Fruit fly (Drosophila melanogaster): ENCODE data around the gene sturkopf.

Gene sturkopf

dm6 chr3L:1295693-1296092 is 17.5 kb downstream of the sturkopf start, which contains the start of gene Rabex-5 (continued):
- no peak for TF ChIP-seq CG2678 (tag; optimal IDR thresholded peaks at IDR 0.05)
- no peak for TF ChIP-seq Hmx (GFP tag; optimal IDR thresholded peaks at IDR 0.05)
- peak; percentile 16 for TF ChIP-seq HLH54F (GFP tag; optimal IDR thresholded peaks at IDR 0.05)
- TF ChIP-seq chn (GFP tag; optimal IDR thresholded peaks at IDR 0.05) = peak; percentile 37
- TF ChIP-seq Vsx1 (GFP tag; optimal IDR thresholded peaks at IDR 0.05) = no peak
- no peak for TF ChIP-seq Fer1 (GFP tag; optimal IDR thresholded peaks at IDR 0.05)
- TF ChIP-seq Bteb2 (GFP tag; optimal IDR thresholded peaks at IDR 0.05) = peak; percentile 36
- peak; percentile 73 for TF ChIP-seq vnd (GFP tag; IDR thresholded peaks at IDR 0.05; ENCODE audit: partially characterized antibody)
- peak; percentile 54 for TF ChIP-seq mam (GFP tag; optimal IDR thresholded peaks at IDR 0.05)
- no peak for TF ChIP-seq org-1 (GFP tag; optimal IDR thresholded peaks at IDR 0.05)
- no peak for TF ChIP-seq wdn (GFP tag; IDR thresholded peaks at IDR 0.05)
- no peak for TF ChIP-seq prd (optimal IDR thresholded peaks at IDR 0.05)
- peak; percentile 20; the same call in 1 of the 3 replicates for TF ChIP-seq prd (GFP tag; IDR thresholded peaks at IDR 0.05)
- no peak for TF ChIP-seq CG6272 (GFP tag; IDR thresholded peaks at IDR 0.05)
- peak; percentile 6 for TF ChIP-seq unpg (GFP tag; optimal IDR thresholded peaks at IDR 0.05)
- no peak for TF ChIP-seq BtbVII (GFP tag; optimal IDR thresholded peaks at IDR 0.05)
- TF ChIP-seq sqz (GFP tag; optimal IDR thresholded peaks at IDR 0.05) = no peak
- TF ChIP-seq Opbp (GFP tag; IDR thresholded peaks at IDR 0.05; ENCODE audit: partially characterized antibody) = peak; percentile 89
- TF ChIP-seq da (GFP tag; optimal IDR thresholded peaks at IDR 0.05) = no peak
- TF ChIP-seq Taf1 (GFP tag; IDR thresholded peaks at IDR 0.05) = no peak
- no peak for TF ChIP-seq Kr (GFP tag; optimal IDR thresholded peaks at IDR 0.05)
- TF ChIP-seq CG4707 (GFP tag; optimal IDR thresholded peaks at IDR 0.05) = no peak
- TF ChIP-seq corto (GFP tag; optimal IDR thresholded peaks at IDR 0.05) = no peak
- TF ChIP-seq Xrp1 (GFP tag; IDR thresholded peaks at IDR 0.05) = no peak; the same call in 1 of the 2 replicates
- TF ChIP-seq mld (GFP tag; IDR thresholded peaks at IDR 0.05; ENCODE audit: partially characterized antibody) = peak; percentile 66; the same call in 2 of the 3 replicates
- TF ChIP-seq CG1233 (GFP tag; optimal IDR thresholded peaks at IDR 0.05) = no peak
- no peak for TF ChIP-seq toy (GFP tag; IDR thresholded peaks at IDR 0.05)
- TF ChIP-seq NfI (GFP tag; optimal IDR thresholded peaks at IDR 0.05) = peak; percentile 29
- TF ChIP-seq Drgx (GFP tag; IDR thresholded peaks at IDR 0.05) = no peak
- no peak for TF ChIP-seq lbe (GFP tag; optimal IDR thresholded peaks at IDR 0.05)
- no peak for TF ChIP-seq CG3163 (GFP tag; optimal IDR thresholded peaks at IDR 0.05)
- no peak for TF ChIP-seq Jarid2 (GFP tag; optimal IDR thresholded peaks at IDR 0.05)
- TF ChIP-seq ssp (GFP tag; IDR thresholded peaks at IDR 0.05) = no peak
- peak; percentile 89 for TF ChIP-seq BEAF-32 (GFP tag; optimal IDR thresholded peaks at IDR 0.05)
- no peak for TF ChIP-seq esg (GFP tag; conservative IDR thresholded peaks at IDR 0.05)
- TF ChIP-seq crc (GFP tag; optimal IDR thresholded peaks at IDR 0.05) = no peak
- no peak; the same call in 2 of the 3 replicates for TF ChIP-seq tgo (GFP tag; IDR thresholded peaks at IDR 0.05)
- TF ChIP-seq dpn (GFP tag; optimal IDR thresholded peaks at IDR 0.05) = peak; percentile 26 to 37
- no peak for TF ChIP-seq tll (GFP tag; optimal IDR thresholded peaks at IDR 0.05)
- no peak for TF ChIP-seq CG12769 (tag; optimal IDR thresholded peaks at IDR 0.05)
- TF ChIP-seq ems (GFP tag; optimal IDR thresholded peaks at IDR 0.05) = peak; percentile 14
- peak; percentile 97 for TF ChIP-seq MBD-R2 (GFP tag; IDR thresholded peaks at IDR 0.05)
- TF ChIP-seq CG13424 (tag; optimal IDR thresholded peaks at IDR 0.05) = peak; percentile 37
- peak; percentile 34 for TF ChIP-seq shn (GFP tag; optimal IDR thresholded peaks at IDR 0.05)
- no peak for TF ChIP-seq CG4854 (GFP tag; optimal IDR thresholded peaks at IDR 0.05)
- no peak for TF ChIP-seq PHDP (tag; optimal IDR thresholded peaks at IDR 0.05)
- TF ChIP-seq eve (GFP tag; optimal IDR thresholded peaks at IDR 0.05) = no peak
- TF ChIP-seq tio (GFP tag; optimal IDR thresholded peaks at IDR 0.05) = no peak
- no peak for TF ChIP-seq hth (optimal IDR thresholded peaks at IDR 0.05)
- TF ChIP-seq CG13296 (GFP tag; optimal IDR thresholded peaks at IDR 0.05) = no peak
- no peak for TF ChIP-seq Awh (GFP tag; IDR thresholded peaks at IDR 0.05)
- no peak for TF ChIP-seq Rx (GFP tag; IDR thresholded peaks at IDR 0.05)

All from whole organism, embryonic.